Worm (Caenorhabditis elegans): ENCODE results near the gene C56E10.3.

- no peak for TF ChIP-seq unc-39 (tag; optimal IDR thresholded peaks at IDR 0.05)
- TF ChIP-seq zip-8 (tag; optimal IDR thresholded peaks at IDR 0.05): no peak
- no peak for TF ChIP-seq nhr-76 (tag; optimal IDR thresholded peaks at IDR 0.05)
- no peak for TF ChIP-seq mep-1 (tag; optimal IDR thresholded peaks at IDR 0.05)
- no peak for TF ChIP-seq pha-4 (tag; optimal IDR thresholded peaks at IDR 0.05)
- no peak for TF ChIP-seq nhr-12 (tag; optimal IDR thresholded peaks at IDR 0.05)
- TF ChIP-seq elt-3 (tag; optimal IDR thresholded peaks at IDR 0.05): no peak
- no peak for TF ChIP-seq blmp-1 (tag; optimal IDR thresholded peaks at IDR 0.05)
- TF ChIP-seq sptf-1 (tag; optimal IDR thresholded peaks at IDR 0.05): no peak
Measured at ce11 chrX:6669366-6669765, 23.9 kb downstream of the C56E10.3 start.

Data from whole organism, mixed stage, embryonic.